Worm (Caenorhabditis elegans): Measurements from ENCODE around the gene pqn-53.

Gene pqn-53

DNA sequence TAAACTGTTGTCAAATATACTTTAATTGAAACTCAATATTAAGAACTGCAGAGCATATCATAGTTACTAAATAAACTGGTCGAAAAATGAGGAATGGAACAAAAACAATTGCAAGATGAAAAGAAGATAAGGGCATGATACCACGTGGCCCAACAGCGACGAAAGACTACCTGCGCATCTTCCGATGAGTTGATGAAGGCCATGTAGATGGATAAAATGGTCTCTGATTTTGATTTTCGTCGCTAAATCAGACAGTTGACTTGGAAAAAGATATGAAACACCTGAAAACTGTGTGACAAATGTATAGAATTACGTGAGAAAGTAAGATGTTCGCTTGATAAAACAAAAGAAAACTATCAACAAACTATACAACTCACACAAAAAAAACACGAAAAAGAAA lies 6.3 kb upstream of the pqn-53 start:
- TF ChIP-seq bed-3 (GFP tag; optimal IDR thresholded peaks at IDR 0.05) (no peak), blmp-1 (tag; optimal IDR thresholded peaks at IDR 0.05) (no peak), ceh-39 (tag; optimal IDR thresholded peaks at IDR 0.05) (no peak), zip-8 (tag; optimal IDR thresholded peaks at IDR 0.05) (no peak), sptf-1 (tag; optimal IDR thresholded peaks at IDR 0.05) (no peak), mls-2 (tag; optimal IDR thresholded peaks at IDR 0.05) (no peak), unc-120 (tag; optimal IDR thresholded peaks at IDR 0.05; ENCODE audit: poor library complexity, severe bottlenecking) (no peak), ces-1 (GFP tag; optimal IDR thresholded peaks at IDR 0.05) (no peak), tbx-8 (GFP tag; optimal IDR thresholded peaks at IDR 0.05) (no peak), unc-39 (tag; optimal IDR thresholded peaks at IDR 0.05) (no peak), mab-5 (tag; optimal IDR thresholded peaks at IDR 0.05) (no peak), ham-2 (GFP tag; optimal IDR thresholded peaks at IDR 0.05) (no peak), ceh-83 (GFP tag; optimal IDR thresholded peaks at IDR 0.05) (no peak)

ce11 chrV:12070419-12070818 lies 5.2 kb upstream of the pqn-53 start, which contains the start of gene kmo-1:
Gene kmo-1 (minus strand): TSS chrV:12070519.
- no peak for TF ChIP-seq flh-1 (GFP tag; optimal IDR thresholded peaks at IDR 0.05)
- TF ChIP-seq pha-4 (tag; optimal IDR thresholded peaks at IDR 0.05), result no peak
- no peak for TF ChIP-seq ham-2 (GFP tag; optimal IDR thresholded peaks at IDR 0.05)
- TF ChIP-seq lin-32 (GFP tag; optimal IDR thresholded peaks at IDR 0.05), result no peak
- no peak for TF ChIP-seq tbx-8 (GFP tag; optimal IDR thresholded peaks at IDR 0.05)
- no peak for TF ChIP-seq drap-1 (GFP tag; optimal IDR thresholded peaks at IDR 0.05)
- no peak for TF ChIP-seq elt-3 (tag; optimal IDR thresholded peaks at IDR 0.05)
- TF ChIP-seq mab-5 (tag; optimal IDR thresholded peaks at IDR 0.05), result no peak
- TF ChIP-seq zip-8 (tag; optimal IDR thresholded peaks at IDR 0.05), result no peak
- TF ChIP-seq unc-62 (GFP tag; optimal IDR thresholded peaks at IDR 0.05), result no peak
- no peak for TF ChIP-seq lsy-2 (tag; optimal IDR thresholded peaks at IDR 0.05)
- no peak for TF ChIP-seq mep-1 (tag; optimal IDR thresholded peaks at IDR 0.05)
- no peak for TF ChIP-seq ces-1 (GFP tag; optimal IDR thresholded peaks at IDR 0.05)
- TF ChIP-seq ceh-39 (tag; optimal IDR thresholded peaks at IDR 0.05), result no peak
- TF ChIP-seq bed-3 (GFP tag; optimal IDR thresholded peaks at IDR 0.05), result no peak

DNA sequence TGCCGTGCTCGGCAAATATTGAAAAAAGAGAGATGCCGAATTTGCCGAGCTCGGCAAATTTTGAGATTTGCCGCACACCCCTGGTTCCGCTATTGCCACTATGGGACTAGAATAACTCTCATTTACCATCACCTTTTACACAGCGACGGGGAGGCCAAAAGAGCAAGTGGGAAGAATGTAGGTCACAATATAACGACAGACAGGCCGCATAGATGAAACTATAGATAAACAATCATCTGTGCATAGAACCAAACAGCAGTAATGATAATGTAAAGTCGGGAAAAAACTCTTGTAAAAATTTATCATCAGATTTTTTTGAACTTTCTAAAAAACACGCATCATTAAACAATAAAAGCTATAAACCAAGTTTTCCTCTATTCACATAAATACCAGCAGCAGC lies 3.2 kb upstream of the pqn-53 start, which contains the start of gene kmo-2:
kmo-2 (minus strand) TSS at position 101 of the 400 bp plus-strand sequence.
- TF ChIP-seq nhr-76 (tag; optimal IDR thresholded peaks at IDR 0.05) (no peak), bed-3 (GFP tag; optimal IDR thresholded peaks at IDR 0.05) (no peak), ces-1 (GFP tag; optimal IDR thresholded peaks at IDR 0.05) (no peak), hlh-1 (tag; optimal IDR thresholded peaks at IDR 0.05) (no peak), unc-62 (GFP tag; optimal IDR thresholded peaks at IDR 0.05) (no peak), ceh-83 (GFP tag; optimal IDR thresholded peaks at IDR 0.05) (no peak), M03D4.4 (tag; optimal IDR thresholded peaks at IDR 0.05) (no peak), elt-1 (tag; optimal IDR thresholded peaks at IDR 0.05; ENCODE audit: borderline replicate concordance, insufficient read depth) (no peak), blmp-1 (tag; optimal IDR thresholded peaks at IDR 0.05) (no peak), mab-5 (tag; optimal IDR thresholded peaks at IDR 0.05) (no peak), nhr-237 (tag; optimal IDR thresholded peaks at IDR 0.05) (no peak)

DNA sequence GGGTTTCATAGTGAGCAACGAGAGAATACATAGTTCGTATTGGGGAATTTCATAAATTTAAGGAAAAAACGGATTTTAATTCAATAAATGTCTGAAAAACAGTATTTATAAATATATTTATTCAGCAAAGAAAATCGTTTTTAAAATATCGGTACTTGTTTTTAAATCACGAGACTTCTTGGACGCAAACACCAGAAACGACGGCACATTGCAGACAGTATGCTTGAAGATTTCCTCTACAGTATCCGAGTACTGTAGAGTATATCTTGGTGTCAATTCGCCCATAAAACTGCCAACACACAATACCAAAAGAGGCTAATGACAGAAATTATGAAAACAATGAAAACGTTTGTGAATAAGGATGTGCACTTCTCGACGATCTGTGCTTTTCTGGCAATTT lies 668 bp upstream of the pqn-53 start:
- TF ChIP-seq drap-1 (GFP tag; optimal IDR thresholded peaks at IDR 0.05), result no peak
- TF ChIP-seq blmp-1 (tag; optimal IDR thresholded peaks at IDR 0.05), result no peak
- TF ChIP-seq ham-2 (GFP tag; optimal IDR thresholded peaks at IDR 0.05), result no peak
- no peak for TF ChIP-seq zip-8 (tag; optimal IDR thresholded peaks at IDR 0.05)
- TF ChIP-seq sptf-1 (tag; optimal IDR thresholded peaks at IDR 0.05), result peak; percentile 5
- TF ChIP-seq M03D4.4 (tag; optimal IDR thresholded peaks at IDR 0.05), result no peak
- TF ChIP-seq ztf-11 (tag; optimal IDR thresholded peaks at IDR 0.05), result no peak
- peak; percentile 69 for TF ChIP-seq lsy-2 (tag; optimal IDR thresholded peaks at IDR 0.05)
- TF ChIP-seq elt-3 (tag; optimal IDR thresholded peaks at IDR 0.05), result no peak

DNA sequence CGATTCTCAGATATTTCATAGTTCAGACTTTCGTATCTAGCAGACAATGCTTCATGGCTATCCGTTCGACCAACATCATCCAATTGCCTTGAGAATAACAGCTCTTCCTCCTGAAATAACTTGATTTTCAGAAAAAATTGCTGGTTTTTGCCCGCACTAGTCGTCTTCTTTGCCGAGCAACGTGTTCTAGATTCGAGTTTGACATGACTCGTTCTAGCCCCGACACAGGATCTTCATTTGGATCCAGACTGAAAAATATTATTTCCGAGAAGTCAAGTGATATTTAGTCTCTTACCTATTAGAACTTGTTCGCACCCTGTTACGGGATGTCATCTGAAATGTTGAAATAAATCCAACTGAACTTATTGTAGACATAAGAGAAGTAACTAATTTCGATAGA lies 2.2 kb downstream of the pqn-53 start, which contains the start of gene clh-6:
clh-6 (minus strand) TSS at position 333 of the 400 bp plus-strand sequence.
- TF ChIP-seq mls-2 (tag; optimal IDR thresholded peaks at IDR 0.05) (no peak), sptf-1 (tag; optimal IDR thresholded peaks at IDR 0.05) (no peak), drap-1 (GFP tag; optimal IDR thresholded peaks at IDR 0.05) (no peak), nhr-12 (tag; optimal IDR thresholded peaks at IDR 0.05) (no peak), zip-8 (tag; optimal IDR thresholded peaks at IDR 0.05) (no peak), ces-1 (GFP tag; optimal IDR thresholded peaks at IDR 0.05) (no peak), flh-1 (GFP tag; optimal IDR thresholded peaks at IDR 0.05) (no peak), elt-3 (tag; optimal IDR thresholded peaks at IDR 0.05) (no peak), tbx-8 (GFP tag; optimal IDR thresholded peaks at IDR 0.05) (no peak), pha-4 (tag; optimal IDR thresholded peaks at IDR 0.05) (no peak), lin-32 (GFP tag; optimal IDR thresholded peaks at IDR 0.05) (no peak), nhr-28 (tag; optimal IDR thresholded peaks at IDR 0.05) (no peak), nhr-237 (tag; optimal IDR thresholded peaks at IDR 0.05) (no peak), unc-62 (GFP tag; optimal IDR thresholded peaks at IDR 0.05) (no peak), ceh-39 (tag; optimal IDR thresholded peaks at IDR 0.05) (no peak), cnd-1 (tag; optimal IDR thresholded peaks at IDR 0.05) (no peak), mep-1 (tag; optimal IDR thresholded peaks at IDR 0.05) (no peak), lin-13 (tag; optimal IDR thresholded peaks at IDR 0.05) (no peak), lsy-2 (tag; optimal IDR thresholded peaks at IDR 0.05) (no peak)
